Fruit fly (Drosophila melanogaster): Measurements from ENCODE around the gene Hmgcr.
A peak's percentile ranks its signal among the peaks of the same experiment; 100 is the strongest.

Gene Hmgcr

DNA sequence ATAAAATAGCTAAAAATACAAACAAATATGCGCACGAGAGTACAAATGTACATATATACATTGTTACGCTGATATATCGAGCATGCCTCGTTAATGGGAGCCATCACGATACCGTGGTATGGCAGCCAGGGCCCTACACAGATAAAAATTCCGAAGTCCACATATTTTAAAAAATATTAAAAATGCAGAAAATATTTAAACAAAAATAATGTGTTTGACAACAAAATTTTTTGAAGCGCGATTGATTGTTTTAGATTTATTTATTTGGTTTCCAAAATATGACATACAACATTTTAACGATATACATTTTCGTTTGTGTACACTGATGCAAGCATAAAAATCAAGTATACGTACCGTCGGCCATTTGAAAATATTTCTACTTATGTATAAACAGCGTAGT is 6.4 kb upstream of the Hmgcr start (continued):
- peak; percentile 23 for TF ChIP-seq Spps (tag; optimal IDR thresholded peaks at IDR 0.05)
- TF ChIP-seq Ets97D (GFP tag; optimal IDR thresholded peaks at IDR 0.05), result peak; percentile 24
- TF ChIP-seq ac (GFP tag; optimal IDR thresholded peaks at IDR 0.05), result no peak
- peak; percentile 10 for TF ChIP-seq CG8281 (tag; optimal IDR thresholded peaks at IDR 0.05)
- TF ChIP-seq NFAT (GFP tag; IDR thresholded peaks at IDR 0.05), result peak; percentile 71
- peak; percentile 39 for TF ChIP-seq salm (tag; optimal IDR thresholded peaks at IDR 0.05)
- TF ChIP-seq CG11247 (GFP tag; IDR thresholded peaks at IDR 0.05), result peak; percentile 60
- peak; percentile 58 for TF ChIP-seq CHES-1-like (GFP tag; optimal IDR thresholded peaks at IDR 0.05)
- TF ChIP-seq Dfd (GFP tag; optimal IDR thresholded peaks at IDR 0.05), result no peak
- TF ChIP-seq CG1792 (GFP tag; optimal IDR thresholded peaks at IDR 0.05), result peak; percentile 41
- peak; percentile 64 for TF ChIP-seq CG4424 (GFP tag; optimal IDR thresholded peaks at IDR 0.05)
- no peak for TF ChIP-seq CG42726 (GFP tag; IDR thresholded peaks at IDR 0.05; ENCODE audit: partially characterized antibody)
- no peak for TF ChIP-seq Hey (tag; optimal IDR thresholded peaks at IDR 0.05)
- peak; percentile 14; the same call in 1 of the 2 replicates for TF ChIP-seq CG4360 (GFP tag; IDR thresholded peaks at IDR 0.05)
- TF ChIP-seq CG15696 (tag; optimal IDR thresholded peaks at IDR 0.05), result peak; percentile 28
- TF ChIP-seq Jarid2 (GFP tag; optimal IDR thresholded peaks at IDR 0.05), result peak; percentile 60
- TF ChIP-seq odd (GFP tag; optimal IDR thresholded peaks at IDR 0.05), result peak; percentile 34
- TF ChIP-seq fd96Cb (tag; optimal IDR thresholded peaks at IDR 0.05), result peak; percentile 49
- peak; percentile 73 for TF ChIP-seq ranshi (GFP tag; IDR thresholded peaks at IDR 0.05)
- peak; percentile 27 for TF ChIP-seq CG10274 (GFP tag; optimal IDR thresholded peaks at IDR 0.05)
- TF ChIP-seq Oaz (GFP tag; IDR thresholded peaks at IDR 0.05), result peak; percentile 40; the same call in 1 of the 2 replicates
- TF ChIP-seq CG18262 (tag; optimal IDR thresholded peaks at IDR 0.05), result peak; percentile 65
- peak; percentile 56 for TF ChIP-seq her (GFP tag; optimal IDR thresholded peaks at IDR 0.05)
- TF ChIP-seq Meics (GFP tag; optimal IDR thresholded peaks at IDR 0.05), result peak; percentile 89
- no peak for TF ChIP-seq gfzf (GFP tag; optimal IDR thresholded peaks at IDR 0.05)
- peak; percentile 77 for TF ChIP-seq HmgZ (tag; optimal IDR thresholded peaks at IDR 0.05)
- no peak for TF ChIP-seq hb (GFP tag; IDR thresholded peaks at IDR 0.05; ENCODE audit: partially characterized antibody)
- TF ChIP-seq oc (tag; optimal IDR thresholded peaks at IDR 0.05), result no peak
- TF ChIP-seq gt (GFP tag; IDR thresholded peaks at IDR 0.05), result no peak
- peak; percentile 75 for TF ChIP-seq CG10209 (GFP tag; optimal IDR thresholded peaks at IDR 0.05)
- TF ChIP-seq CG7786 (GFP tag; optimal IDR thresholded peaks at IDR 0.05), result peak; percentile 76
- TF ChIP-seq CG6791 (GFP tag; IDR thresholded peaks at IDR 0.05; ENCODE audit: partially characterized antibody), result no peak
- TF ChIP-seq luna (GFP tag; optimal IDR thresholded peaks at IDR 0.05), result peak; percentile 1
- TF ChIP-seq CG2889 (GFP tag; IDR thresholded peaks at IDR 0.05), result peak; percentile 78; the same call in 1 of the 3 replicates
- TF ChIP-seq repo (GFP tag; optimal IDR thresholded peaks at IDR 0.05), result peak; percentile 13
- no peak for TF ChIP-seq Opbp (GFP tag; IDR thresholded peaks at IDR 0.05; ENCODE audit: partially characterized antibody)
- TF ChIP-seq CG7271 (tag; optimal IDR thresholded peaks at IDR 0.05), result no peak
- no peak for TF ChIP-seq pfk (GFP tag; optimal IDR thresholded peaks at IDR 0.05)
- TF ChIP-seq crol (GFP tag; IDR thresholded peaks at IDR 0.05), result no peak
- peak; percentile 86 for TF ChIP-seq Hand (GFP tag; optimal IDR thresholded peaks at IDR 0.05)
- no peak for TF ChIP-seq CG9797 (GFP tag; optimal IDR thresholded peaks at IDR 0.05)
- no peak for TF ChIP-seq unc-4 (GFP tag; IDR thresholded peaks at IDR 0.05; ENCODE audit: partially characterized antibody)
- peak; percentile 21 for TF ChIP-seq CG8290 (GFP tag; optimal IDR thresholded peaks at IDR 0.05)
- TF ChIP-seq CG8290 (tag; optimal IDR thresholded peaks at IDR 0.05), result peak in 1 of 2 experiments; percentile 24
- TF ChIP-seq CG12744 (GFP tag; optimal IDR thresholded peaks at IDR 0.05), result peak; percentile 53
- TF ChIP-seq jigr1 (GFP tag; IDR thresholded peaks at IDR 0.05), result peak; percentile 60; the same call in 1 of the 3 replicates
- TF ChIP-seq disco-r (GFP tag; optimal IDR thresholded peaks at IDR 0.05), result peak; percentile 45
- TF ChIP-seq CG30020 (tag; optimal IDR thresholded peaks at IDR 0.05), result no peak
- TF ChIP-seq CG12391 (tag; optimal IDR thresholded peaks at IDR 0.05), result peak; percentile 83
- peak; percentile 35 for TF ChIP-seq Nf-YC (tag; optimal IDR thresholded peaks at IDR 0.05)
- peak; percentile 63 for TF ChIP-seq tap (tag; optimal IDR thresholded peaks at IDR 0.05)
